Worm (Caenorhabditis elegans) whole organism, midembryonic: ENCODE results near the gene Y105C5B.1418.

Source experiments
- T22C8.4 ChIP-seq: fragments of 200-800 bp; sonication (Bioruptor generic); IDR thresholded peaks from 2 replicates; pipeline ENCODE4 v1.3.6; 2022; ENCODE audit warnings: missing genetic modification characterization, missing compliant biosample characterization
- cog-1 ChIP-seq: sonication (generic microtip); optimal IDR thresholded peaks from 2 replicates; lab custom pipeline; 2016; ENCODE audit warnings: missing genetic modification characterization, missing compliant biosample characterization
- flt-1 ChIP-seq: fragments of 200-800 bp; sonication (Bioruptor generic); IDR thresholded peaks from 2 replicates; pipeline ENCODE4 v1.3.6; 2022; ENCODE audit warnings: missing genetic modification characterization, missing compliant biosample characterization
- med-1 ChIP-seq: sonication (generic microtip); optimal IDR thresholded peaks from 2 replicates; lab custom pipeline; 2017; ENCODE audit warnings: missing genetic modification characterization, mild to moderate bottlenecking, missing compliant biosample characterization, antibody characterized with exemption, missing genetic modification reagents; ENCODE audit not compliant: insufficient read depth
- ref-1 ChIP-seq: fragments of 200-800 bp; sonication (Bioruptor generic); conservative IDR thresholded peaks from 2 replicates; pipeline ENCODE4 v1.3.6; 2022; ENCODE audit warnings: missing genetic modification reagents, missing genetic modification characterization, missing compliant biosample characterization
- tab-1 ChIP-seq: fragments of 200-800 bp; sonication (Bioruptor generic); IDR thresholded peaks from 2 replicates; pipeline ENCODE4 v1.3.6; 2022; ENCODE audit warnings: missing genetic modification characterization, missing compliant biosample characterization
- ztf-23 ChIP-seq: fragments of 200-800 bp; sonication (Bioruptor generic); IDR thresholded peaks from 2 replicates; pipeline ENCODE4 v1.3.6; 2022; ENCODE audit warnings: missing genetic modification reagents, missing genetic modification characterization, missing compliant biosample characterization
- ztf-29 ChIP-seq: fragments of 200-800 bp; sonication (Bioruptor generic); IDR thresholded peaks from 2 replicates; pipeline ENCODE4 v1.3.6; 2022; ENCODE audit warnings: missing genetic modification reagents, missing genetic modification characterization, missing compliant biosample characterization

DNA sequence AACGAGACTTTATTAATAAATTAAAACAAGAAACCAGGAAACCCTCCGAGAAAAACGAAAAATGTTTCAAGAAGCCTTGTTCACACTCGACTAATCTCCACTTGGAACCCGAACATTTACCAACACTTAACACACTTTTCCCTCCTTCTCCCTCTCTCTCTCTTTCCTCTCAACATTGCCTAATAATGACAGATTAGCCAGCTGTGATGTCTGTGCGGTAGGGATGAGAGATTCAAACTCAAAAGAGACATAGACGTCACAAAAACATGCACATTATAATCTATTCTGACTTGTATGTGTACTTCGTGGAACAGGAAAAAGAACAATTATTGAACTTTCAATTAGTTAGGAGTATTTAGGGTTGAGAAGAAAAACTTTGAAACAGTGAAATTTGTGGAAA lies 19.8 kb downstream of the Y105C5B.1418 start:
- no peak for TF ChIP-seq flt-1 (GFP tag; lab: Robert Waterston, UW)
- peak; percentile 46 for TF ChIP-seq cog-1 (tag; lab: Kevin White, UChicago)
- no peak for TF ChIP-seq ztf-29 (GFP tag; lab: Robert Waterston, UW)
- no peak for TF ChIP-seq ref-1 (GFP tag; lab: Robert Waterston, UW)
- TF ChIP-seq T22C8.4: no peak
- no peak for TF ChIP-seq tab-1
- TF ChIP-seq med-1 (GFP tag; lab: Kevin White, UChicago): no peak
- no peak for TF ChIP-seq ztf-23 (GFP tag; lab: Robert Waterston, UW)
